Fruit fly (Drosophila melanogaster) whole organism, wandering third instar larva: Measurements from ENCODE around the gene hid.

Source experiments
- Abd-B ChIP-seq: fragments of >200 bp; optimal IDR thresholded peaks from 2 replicates; lab custom pipeline; 2017; ENCODE audit warnings: missing biosample characterization, missing genetic modification characterization
- CG32264 ChIP-seq: fragments of 200-800 bp; sonication (Bioruptor generic); optimal IDR thresholded peaks from 2 replicates; lab custom pipeline; 2016; ENCODE audit warnings: missing biosample characterization, missing genetic modification characterization
- CG9705 ChIP-seq: fragments of 200-800 bp; sonication (Bioruptor generic); optimal IDR thresholded peaks from 2 replicates; lab custom pipeline; 2018; ENCODE audit warnings: missing biosample characterization, mild to moderate bottlenecking, missing genetic modification characterization
- CrebA ChIP-seq: fragments of 200-800 bp; sonication (Bioruptor generic); optimal IDR thresholded peaks from 2 replicates; lab custom pipeline; 2016; ENCODE audit warnings: missing biosample characterization, mild to moderate bottlenecking, missing genetic modification characterization, borderline replicate concordance
- Dfd ChIP-seq: fragments of >200 bp; optimal IDR thresholded peaks from 2 replicates; lab custom pipeline; 2017; ENCODE audit warnings: missing biosample characterization, missing genetic modification characterization
- Dif ChIP-seq: fragments of 200-275, 200-300 bp; sonication (Bioruptor generic); optimal IDR thresholded peaks from 2 replicates; lab custom pipeline; 2018; ENCODE audit warnings: missing biosample characterization, missing genetic modification characterization; ENCODE audit not compliant: partially characterized antibody
- GATAd ChIP-seq: sonication (Bioruptor generic); optimal IDR thresholded peaks from 2 replicates; lab custom pipeline; 2016; ENCODE audit warnings: missing biosample characterization, missing genetic modification characterization
- HLH106 ChIP-seq: fragments of 200-800 bp; optimal IDR thresholded peaks from 3 replicates; lab custom pipeline; 2019; ENCODE audit warnings: missing biosample characterization, mild to moderate bottlenecking, missing genetic modification characterization, moderate library complexity
- Hnf4 ChIP-seq: fragments of 200-800 bp; sonication (Bioruptor generic); optimal IDR thresholded peaks from 2 replicates; lab custom pipeline; 2016; ENCODE audit warnings: missing biosample characterization, mild to moderate bottlenecking, missing genetic modification characterization
- Hr78 ChIP-seq: fragments of >200 bp; optimal IDR thresholded peaks from 2 replicates; lab custom pipeline; 2017; ENCODE audit warnings: missing biosample characterization, missing genetic modification characterization
- Hr83 ChIP-seq: fragments of 200-300 bp; sonication (Bioruptor generic); optimal IDR thresholded peaks from 2 replicates; lab custom pipeline; 2016; ENCODE audit warnings: missing biosample characterization, mild to moderate bottlenecking, missing genetic modification characterization, moderate library complexity; ENCODE audit not compliant: poor library complexity, severe bottlenecking
- Jra ChIP-seq: sonication (Bioruptor generic); optimal IDR thresholded peaks from 2 replicates; lab custom pipeline; 2016; ENCODE audit warnings: missing biosample characterization, missing genetic modification characterization
- Mio ChIP-seq: sonication (Bioruptor generic); optimal IDR thresholded peaks from 2 replicates; lab custom pipeline; 2016; ENCODE audit warnings: missing biosample characterization, missing genetic modification characterization
- Myc ChIP-seq: fragments of >200 bp; optimal IDR thresholded peaks from 2 replicates; lab custom pipeline; 2017
- N ChIP-seq: fragments of >200 bp; optimal IDR thresholded peaks from 2 replicates; lab custom pipeline; 2018; ENCODE audit warnings: missing biosample characterization, missing external identifiers, missing genetic modification characterization
- OdsH ChIP-seq: fragments of 200-800 bp; sonication (Bioruptor generic); optimal IDR thresholded peaks from 2 replicates; lab custom pipeline; 2016; ENCODE audit warnings: missing biosample characterization, mild to moderate bottlenecking, missing genetic modification characterization
- Rel ChIP-seq, 2 experiments: fragments of 200-800 bp; sonication (Bioruptor generic) in 1 of 2; optimal IDR thresholded peaks; 2 replicates in 1 of 2; 3 replicates in 1 of 2; lab custom pipeline; 2016 to 2019; ENCODE audit warnings: mild to moderate bottlenecking in 2 of 2, missing biosample characterization in 2 of 2, missing genetic modification characterization in 2 of 2, moderate library complexity in 1 of 2
- Sp1 ChIP-seq: fragments of 200-800 bp; sonication (Bioruptor generic); optimal IDR thresholded peaks from 3 replicates; lab custom pipeline; 2019; ENCODE audit warnings: missing biosample characterization, mild to moderate bottlenecking, missing genetic modification characterization, moderate library complexity
- Vsx2 ChIP-seq: fragments of 200-300, 225-300 bp; sonication (Bioruptor generic); optimal IDR thresholded peaks from 2 replicates; lab custom pipeline; 2018; ENCODE audit warnings: missing biosample characterization, missing genetic modification characterization; ENCODE audit not compliant: partially characterized antibody
- br ChIP-seq: fragments of 200-800 bp; sonication (Bioruptor generic); optimal IDR thresholded peaks from 2 replicates; lab custom pipeline; 2016; ENCODE audit warnings: missing biosample characterization, missing genetic modification characterization
- brk ChIP-seq: fragments of 200-800 bp; sonication (Bioruptor generic); optimal IDR thresholded peaks from 2 replicates; lab custom pipeline; 2016; ENCODE audit warnings: missing biosample characterization, mild to moderate bottlenecking, missing genetic modification characterization
- dl ChIP-seq, 2 experiments: fragments of 175-275, 200-275 bp in 1 of 2; fragments of 200-275 bp in 1 of 2; sonication (Bioruptor generic); optimal IDR thresholded peaks; lab custom pipeline; 2018; ENCODE audit warnings: mild to moderate bottlenecking in 2 of 2, missing biosample characterization in 2 of 2, missing genetic modification characterization in 2 of 2, moderate library complexity in 2 of 2; ENCODE audit not compliant: partially characterized antibody in 2 of 2, insufficient read depth in 1 of 2
- dmrt93B ChIP-seq: fragments of 200-800 bp; sonication (Bioruptor generic); optimal IDR thresholded peaks from 2 replicates; lab custom pipeline; 2018; ENCODE audit warnings: missing biosample characterization, mild to moderate bottlenecking, missing genetic modification characterization
- dsf ChIP-seq: sonication (Bioruptor generic); optimal IDR thresholded peaks from 2 replicates; lab custom pipeline; 2016; ENCODE audit warnings: missing biosample characterization, missing genetic modification characterization, borderline replicate concordance
- ey ChIP-seq: fragments of 200-800 bp; sonication (Bioruptor generic); optimal IDR thresholded peaks from 2 replicates; lab custom pipeline; 2016; ENCODE audit warnings: missing biosample characterization, missing genetic modification characterization
- foxo ChIP-seq, 2 experiments: fragments of 200-800 bp; sonication (Bioruptor generic); optimal IDR thresholded peaks; 2 replicates in 1 of 2; 3 replicates in 1 of 2; lab custom pipeline; 2016 to 2017; ENCODE audit warnings: missing biosample characterization in 2 of 2, missing genetic modification characterization in 2 of 2
- fru ChIP-seq: fragments of 200-800 bp; sonication (Bioruptor generic); optimal IDR thresholded peaks from 3 replicates; lab custom pipeline; 2016; ENCODE audit warnings: missing biosample characterization, mild to moderate bottlenecking, missing genetic modification characterization
- h ChIP-seq: fragments of 200-800 bp; sonication (Bioruptor generic); optimal IDR thresholded peaks from 3 replicates; lab custom pipeline; 2016; ENCODE audit warnings: missing biosample characterization, mild to moderate bottlenecking, missing genetic modification characterization
- jim ChIP-seq: fragments of 175-275, 200-325 bp; sonication (Bioruptor generic); optimal IDR thresholded peaks from 2 replicates; lab custom pipeline; 2016; ENCODE audit warnings: missing biosample characterization, mild to moderate bottlenecking, missing genetic modification characterization
- lola ChIP-seq: fragments of >200 bp; optimal IDR thresholded peaks from 2 replicates; lab custom pipeline; 2017; ENCODE audit warnings: missing biosample characterization, missing genetic modification characterization
- pan ChIP-seq: fragments of >200 bp; optimal IDR thresholded peaks from 2 replicates; lab custom pipeline; 2017
- psq ChIP-seq: fragments of 200-800 bp; sonication (Bioruptor generic); optimal IDR thresholded peaks from 3 replicates; lab custom pipeline; 2017; ENCODE audit warnings: missing biosample characterization, mild to moderate bottlenecking, missing genetic modification characterization, moderate library complexity
- rgr ChIP-seq: fragments of 200-800 bp; sonication (Bioruptor generic); optimal IDR thresholded peaks from 3 replicates; lab custom pipeline; 2016; ENCODE audit warnings: missing biosample characterization, mild to moderate bottlenecking, missing genetic modification characterization
- sage ChIP-seq: fragments of 200-800 bp; sonication (Bioruptor generic); optimal IDR thresholded peaks from 2 replicates; lab custom pipeline; 2016; ENCODE audit warnings: missing biosample characterization, mild to moderate bottlenecking, missing genetic modification characterization
- sv ChIP-seq: fragments of 200-800 bp; sonication (Bioruptor generic); optimal IDR thresholded peaks from 3 replicates; lab custom pipeline; 2016; ENCODE audit warnings: missing biosample characterization, missing genetic modification characterization
- tai ChIP-seq: sonication (Bioruptor generic); optimal IDR thresholded peaks from 2 replicates; lab custom pipeline; 2016; ENCODE audit warnings: missing biosample characterization, missing genetic modification characterization
- usp ChIP-seq: fragments of >200 bp; optimal IDR thresholded peaks from 2 replicates; lab custom pipeline; 2017; ENCODE audit warnings: missing biosample characterization, missing genetic modification characterization
- woc ChIP-seq: sonication (Bioruptor generic); optimal IDR thresholded peaks from 2 replicates; lab custom pipeline; 2016; ENCODE audit warnings: missing biosample characterization, mild to moderate bottlenecking, missing genetic modification characterization

The hid gene

DNA sequence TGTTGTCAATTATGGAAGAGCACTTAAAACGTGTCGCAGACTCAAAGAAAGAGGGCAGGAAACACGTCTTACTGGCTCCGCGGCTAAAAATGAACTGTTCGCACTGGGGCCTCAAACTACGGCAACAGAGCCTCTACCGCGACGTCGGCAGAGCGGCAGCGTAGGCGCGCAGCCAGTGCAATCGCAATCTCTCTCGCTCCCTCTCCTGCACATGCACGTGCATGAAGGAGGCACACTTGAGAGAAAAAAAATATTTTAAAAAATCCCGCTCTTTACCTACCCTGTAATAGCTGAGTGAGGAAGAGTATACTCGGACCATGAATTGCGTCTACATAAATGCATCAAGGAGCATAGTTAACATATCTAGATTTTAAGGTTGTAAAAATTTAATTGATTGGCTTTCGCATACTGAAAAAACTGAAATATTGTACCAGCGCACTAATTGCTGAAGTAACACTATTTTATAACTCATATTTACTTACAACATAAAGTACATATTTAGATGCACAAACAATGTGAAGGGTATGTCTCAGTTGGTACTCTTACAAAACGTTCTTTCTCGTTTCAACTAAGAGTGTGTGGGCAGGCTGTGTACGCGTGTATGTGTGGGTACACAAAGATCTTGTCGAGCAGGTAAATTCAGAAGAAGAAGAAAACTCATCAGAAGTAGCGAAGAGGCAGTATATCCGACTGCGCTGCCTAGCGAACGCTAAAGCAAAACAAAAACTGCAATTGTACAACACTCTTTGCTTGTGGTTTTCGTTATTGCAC, at the start of gene hid:
hid (minus strand) TSS at position 100 of the 771 bp plus-strand sequence.
- TF ChIP-seq CG9705 (GFP tag; lab: Kevin White, UChicago) (peak; percentile 94), br (GFP tag; lab: Kevin White, UChicago) (peak; percentile 92), brk (GFP tag; lab: Kevin White, UChicago) (peak; percentile 87), rgr (GFP tag; lab: Kevin White, UChicago) (peak; percentile 93), Mio (GFP tag; lab: Kevin White, UChicago) (peak; percentile 44), psq (GFP tag; lab: Kevin White, UChicago) (peak; percentile 98), dmrt93B (peak; percentile 97), CG32264 (peak; percentile 92), Hr78 (GFP tag; lab: Kevin White, UChicago) (no peak), Hnf4 (peak; percentile 86), lola (GFP tag; lab: Kevin White, UChicago) (no peak), sv (GFP tag; lab: Kevin White, UChicago) (peak; percentile 90), GATAd (GFP tag; lab: Kevin White, UChicago) (peak; percentile 8), fru (GFP tag; lab: Kevin White, UChicago) (peak; percentile 97), Rel (GFP tag; optimal IDR thresholded peaks at IDR 0.05; lab: Kevin White, UChicago) (peak; percentile 82), Rel (tag; optimal IDR thresholded peaks at IDR 0.05; lab: Kevin White, UChicago) (peak; percentile 72), Vsx2 (peak; percentile 72), pan (peak; percentile 88), OdsH (GFP tag; lab: Kevin White, UChicago) (peak; percentile 95), sage (peak; percentile 63), dl (GFP tag; optimal IDR thresholded peaks at IDR 0.05; lab: Kevin White, UChicago; ENCODE audit: insufficient read depth in 1 of 2, partially characterized antibody in 2 of 2) (peak; percentile 55 to 56), Abd-B (GFP tag; lab: Kevin White, UChicago) (no peak), h (GFP tag; lab: Kevin White, UChicago) (peak; percentile 96), tai (GFP tag; lab: Kevin White, UChicago) (peak; percentile 90), HLH106 (tag; lab: Kevin White, UChicago) (peak; percentile 96), N (GFP tag; lab: Kevin White, UChicago) (no peak), Dfd (GFP tag; lab: Kevin White, UChicago) (peak; percentile 62), jim (no peak), Dif (peak; percentile 88), Hr83 (GFP tag; lab: Kevin White, UChicago) (peak; percentile 10), dsf (GFP tag; lab: Kevin White, UChicago) (peak; percentile 56), Sp1 (GFP tag; lab: Kevin White, UChicago) (peak; percentile 94), Myc (no peak), woc (GFP tag; lab: Kevin White, UChicago) (peak; percentile 99), ey (GFP tag; lab: Kevin White, UChicago) (peak; percentile 97), foxo (GFP tag; optimal IDR thresholded peaks at IDR 0.05; lab: Kevin White, UChicago) (peak; percentile 41 to 95), usp (GFP tag; lab: Kevin White, UChicago) (no peak), CrebA (GFP tag; lab: Kevin White, UChicago) (peak; percentile 70), Jra (GFP tag; lab: Kevin White, UChicago) (peak; percentile 79)

DNA sequence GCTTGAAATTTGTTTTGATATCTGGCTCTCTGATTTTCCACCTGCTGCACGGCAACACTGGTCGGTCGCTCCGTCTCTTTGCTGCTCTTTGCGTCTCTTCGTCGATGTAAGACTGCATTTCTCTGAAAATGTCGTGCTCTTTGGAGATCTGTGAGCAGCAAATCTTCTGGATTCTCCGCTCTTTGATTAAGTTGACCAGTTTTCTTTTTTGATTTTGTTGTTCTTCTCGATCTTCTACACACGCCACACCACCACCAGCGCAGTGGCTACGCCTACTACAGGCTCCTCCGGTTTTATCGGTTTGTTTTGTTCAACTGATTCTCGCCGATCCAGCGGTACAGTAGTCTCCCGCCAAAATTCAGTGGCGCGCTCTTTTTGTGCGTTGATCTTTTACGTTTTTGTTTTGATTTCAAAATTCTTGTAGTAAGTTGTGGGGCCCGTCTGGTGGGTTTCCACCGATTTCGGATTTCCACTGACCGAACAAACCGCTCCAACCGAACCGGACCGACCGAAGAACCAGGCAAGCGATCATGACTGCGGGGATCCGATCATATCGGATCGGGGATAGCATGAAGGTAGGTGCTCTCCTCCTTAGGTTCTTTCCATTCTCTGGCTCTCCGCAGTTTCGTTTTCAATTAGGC, 48.9 kb upstream of the hid start:
- TF ChIP-seq foxo (GFP tag; optimal IDR thresholded peaks at IDR 0.05; lab: Kevin White, UChicago) (no peak), h (GFP tag; lab: Kevin White, UChicago) (no peak), usp (GFP tag; lab: Kevin White, UChicago) (no peak), sv (GFP tag; lab: Kevin White, UChicago) (no peak), brk (GFP tag; lab: Kevin White, UChicago) (peak; percentile 25), dsf (GFP tag; lab: Kevin White, UChicago) (no peak), Jra (GFP tag; lab: Kevin White, UChicago) (no peak), tai (GFP tag; lab: Kevin White, UChicago) (no peak), N (GFP tag; lab: Kevin White, UChicago) (no peak), dl (GFP tag; optimal IDR thresholded peaks at IDR 0.05; lab: Kevin White, UChicago; ENCODE audit: insufficient read depth in 1 of 2, partially characterized antibody in 2 of 2) (peak in 1 of 2 experiments; percentile 70), Hr78 (GFP tag; lab: Kevin White, UChicago) (no peak), Dfd (GFP tag; lab: Kevin White, UChicago) (no peak), psq (GFP tag; lab: Kevin White, UChicago) (peak; percentile 99), Abd-B (GFP tag; lab: Kevin White, UChicago) (no peak), rgr (GFP tag; lab: Kevin White, UChicago) (no peak), Dif (peak; percentile 63), HLH106 (tag; lab: Kevin White, UChicago) (no peak), fru (GFP tag; lab: Kevin White, UChicago) (peak; percentile 23), Sp1 (GFP tag; lab: Kevin White, UChicago) (no peak), jim (no peak), Hr83 (GFP tag; lab: Kevin White, UChicago) (no peak), GATAd (GFP tag; lab: Kevin White, UChicago) (no peak), CG32264 (no peak), pan (no peak), Rel (GFP tag; optimal IDR thresholded peaks at IDR 0.05; lab: Kevin White, UChicago) (peak; percentile 19), Rel (tag; optimal IDR thresholded peaks at IDR 0.05; lab: Kevin White, UChicago) (peak; percentile 50), Mio (GFP tag; lab: Kevin White, UChicago) (no peak), CG9705 (GFP tag; lab: Kevin White, UChicago) (no peak), dmrt93B (no peak), Vsx2 (peak; percentile 48), Myc (no peak), OdsH (GFP tag; lab: Kevin White, UChicago) (no peak), sage (no peak), CrebA (GFP tag; lab: Kevin White, UChicago) (peak; percentile 49), woc (GFP tag; lab: Kevin White, UChicago) (no peak), Hnf4 (no peak), lola (GFP tag; lab: Kevin White, UChicago) (no peak)
